ENCODE assay signal across 1 worm cellular context in the genomic region with DNA sequence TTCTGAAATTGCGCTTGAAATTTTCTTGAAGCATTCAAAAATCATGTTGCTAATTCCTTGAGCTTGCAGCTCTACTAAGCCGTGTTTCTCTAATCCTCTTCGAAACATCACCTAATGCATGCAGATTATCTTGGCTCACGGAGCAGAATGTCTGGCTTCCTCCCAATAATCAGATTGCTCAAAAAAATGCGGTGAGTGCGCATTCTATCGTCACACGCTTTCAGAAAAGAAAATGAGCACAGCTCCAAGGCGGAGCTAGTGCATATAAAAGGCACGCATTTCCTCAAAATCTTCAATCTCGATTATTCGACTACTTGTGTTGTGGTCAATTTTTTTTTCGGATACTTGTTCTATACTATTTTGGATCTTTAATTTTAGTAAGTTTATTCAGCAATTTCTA.
TF ChIP-seq lines count a peak whose summit lies in the region.

No protein-coding gene starts in this region.

TF ChIP-seq in whole organism, L1 larva, 84 proteins besides CTCF, POLR2A, EP300 and RAD21 (continued from another document):
- TF ChIP-seq unc-130 (tag; optimal IDR thresholded peaks at IDR 0.05; lab: Kevin White, UChicago) (no peak), mab-9 (GFP tag; IDR thresholded peaks at IDR 0.05; lab: Robert Waterston, UW) (no peak), lin-14 (GFP tag; optimal IDR thresholded peaks at IDR 0.05; lab: Kevin White, UChicago) (peak; percentile 86), nhr-85 (tag; lab: Kevin White, UChicago) (no peak), sup-37 (GFP tag; optimal IDR thresholded peaks at IDR 0.05; lab: Kevin White, UChicago) (no peak), nhr-47 (tag; optimal IDR thresholded peaks at IDR 0.05; lab: Kevin White, UChicago) (peak; percentile 83), nhr-84 (tag; optimal IDR thresholded peaks at IDR 0.05; lab: Kevin White, UChicago) (no peak)
